Fruit fly (Drosophila melanogaster) whole organism, prepupa: ENCODE results near the gene papi.

Experiments
- CG10631 ChIP-seq: fragments of 200-800 bp; sonication (Bioruptor generic); optimal IDR thresholded peaks from 2 replicates; lab custom pipeline; 2016; ENCODE audit warnings: missing biosample characterization, missing genetic modification characterization
- CG10669 ChIP-seq: fragments of 200-800 bp; sonication (Bioruptor generic); optimal IDR thresholded peaks from 3 replicates; lab custom pipeline; 2018; ENCODE audit warnings: missing biosample characterization, mild to moderate bottlenecking, missing genetic modification characterization, moderate library complexity
- CG11294 ChIP-seq: fragments of 200-800 bp; sonication (Bioruptor generic); IDR thresholded peaks from 2 replicates; pipeline ENCODE4 v1.3.6; 2022; ENCODE audit warnings: missing biosample characterization, missing genetic modification characterization
- CG15336 ChIP-seq: fragments of 200-800 bp; sonication (Bioruptor generic); IDR thresholded peaks from 2 replicates; pipeline ENCODE4 v1.3.6; 2022; ENCODE audit warnings: missing biosample characterization, missing genetic modification characterization
- CG1621 ChIP-seq: fragments of 200-800 bp; sonication (Bioruptor generic); optimal IDR thresholded peaks from 3 replicates; lab custom pipeline; 2018; ENCODE audit warnings: missing biosample characterization, mild to moderate bottlenecking, missing genetic modification characterization
- CG16779 ChIP-seq: fragments of 200-800 bp; sonication (Bioruptor generic); optimal IDR thresholded peaks from 3 replicates; lab custom pipeline; 2017; ENCODE audit warnings: missing biosample characterization, mild to moderate bottlenecking, missing genetic modification characterization
- CG3032 ChIP-seq: fragments of 200-800 bp; optimal IDR thresholded peaks from 2 replicates; lab custom pipeline; 2019; ENCODE audit warnings: missing biosample characterization, mild to moderate bottlenecking, missing genetic modification characterization, moderate library complexity
- CG32006 ChIP-seq: fragments of 200-800 bp; sonication (Bioruptor generic); optimal IDR thresholded peaks from 3 replicates; lab custom pipeline; 2017; ENCODE audit warnings: missing biosample characterization, mild to moderate bottlenecking, missing genetic modification characterization
- CG34406 ChIP-seq: fragments of 200-800 bp; sonication (Bioruptor generic); optimal IDR thresholded peaks from 3 replicates; lab custom pipeline; 2016; ENCODE audit warnings: missing biosample characterization, missing genetic modification characterization
- CG4318 ChIP-seq: fragments of 200-800 bp; sonication (Bioruptor generic); optimal IDR thresholded peaks from 3 replicates; lab custom pipeline; 2017; ENCODE audit warnings: missing biosample characterization, mild to moderate bottlenecking, missing genetic modification characterization
- CG6163 ChIP-seq: fragments of 200-800 bp; sonication (Bioruptor generic); IDR thresholded peaks from 3 replicates; pipeline ENCODE4 v1.3.6; 2022; ENCODE audit warnings: missing biosample characterization, missing genetic modification characterization
- CG6276 ChIP-seq: fragments of 200-800 bp; sonication (Bioruptor generic); optimal IDR thresholded peaks from 2 replicates; lab custom pipeline; 2017; ENCODE audit warnings: missing biosample characterization, mild to moderate bottlenecking, missing genetic modification characterization
- CG6854 ChIP-seq: fragments of 200-800 bp; sonication (Bioruptor generic); optimal IDR thresholded peaks from 2 replicates; lab custom pipeline; 2017; ENCODE audit warnings: missing biosample characterization, mild to moderate bottlenecking, missing genetic modification characterization
- CG7368 ChIP-seq: fragments of 200-800 bp; sonication (Bioruptor generic); optimal IDR thresholded peaks from 3 replicates; lab custom pipeline; 2016; ENCODE audit warnings: missing biosample characterization, missing genetic modification characterization
- CG8119 ChIP-seq: fragments of 200-800 bp; sonication (Bioruptor generic); IDR thresholded peaks from 3 replicates; pipeline ENCODE4 v1.3.6; 2022; ENCODE audit warnings: missing biosample characterization, missing genetic modification characterization
- CG8319 ChIP-seq: fragments of 200-800 bp; sonication (Bioruptor generic); optimal IDR thresholded peaks from 3 replicates; lab custom pipeline; 2016; ENCODE audit warnings: missing biosample characterization, missing genetic modification characterization
- CG8632 ChIP-seq: fragments of 200-800 bp; sonication (Bioruptor generic); optimal IDR thresholded peaks from 3 replicates; lab custom pipeline; 2016; ENCODE audit warnings: missing biosample characterization, missing genetic modification characterization
- Eip75B ChIP-seq: fragments of 200-800 bp; sonication (Bioruptor generic); optimal IDR thresholded peaks from 3 replicates; lab custom pipeline; 2016; ENCODE audit warnings: missing biosample characterization, missing genetic modification characterization
- Eip78C ChIP-seq: fragments of 200-800 bp; sonication (Bioruptor generic); peaks from one replicate; lab custom pipeline; 2016; ENCODE audit warnings: missing biosample characterization, missing genetic modification characterization
- Eip93F ChIP-seq: fragments of 200-800 bp; sonication (Bioruptor generic); optimal IDR thresholded peaks from 2 replicates; lab custom pipeline; 2016; ENCODE audit warnings: missing biosample characterization, mild to moderate bottlenecking, missing genetic modification characterization
- Ets21C ChIP-seq: fragments of 200-800 bp; sonication (Bioruptor generic); optimal IDR thresholded peaks from 3 replicates; lab custom pipeline; 2016; ENCODE audit warnings: missing biosample characterization, missing genetic modification characterization
- Ets96B ChIP-seq: fragments of 200-800 bp; optimal IDR thresholded peaks from 2 replicates; lab custom pipeline; 2019; ENCODE audit warnings: missing biosample characterization, mild to moderate bottlenecking, missing genetic modification characterization, moderate library complexity
- Gug ChIP-seq: fragments of 200-800 bp; sonication (Bioruptor generic); IDR thresholded peaks from 2 replicates; pipeline ENCODE4 v1.3.6; 2022; ENCODE audit warnings: missing biosample characterization, missing genetic modification characterization
- Hr4 ChIP-seq: fragments of 200-800 bp; sonication (Bioruptor generic); optimal IDR thresholded peaks from 3 replicates; lab custom pipeline; 2016; ENCODE audit warnings: missing biosample characterization, missing genetic modification characterization
- Lpt ChIP-seq: fragments of 200-800 bp; sonication (Bioruptor generic); optimal IDR thresholded peaks from 3 replicates; lab custom pipeline; 2016; ENCODE audit warnings: missing biosample characterization, missing genetic modification characterization
- Met ChIP-seq: fragments of 200-800 bp; sonication (Bioruptor generic); optimal IDR thresholded peaks from 3 replicates; lab custom pipeline; 2016; ENCODE audit warnings: missing biosample characterization, missing genetic modification characterization
- OdsH ChIP-seq: fragments of 200-800 bp; sonication (Bioruptor generic); optimal IDR thresholded peaks from 3 replicates; lab custom pipeline; 2016; ENCODE audit warnings: missing biosample characterization, missing genetic modification characterization
- Smox ChIP-seq: fragments of 200-800 bp; sonication (Bioruptor generic); optimal IDR thresholded peaks from 3 replicates; lab custom pipeline; 2016; ENCODE audit warnings: missing biosample characterization, missing genetic modification characterization
- Sox102F ChIP-seq: fragments of 200-800 bp; sonication (Bioruptor generic); optimal IDR thresholded peaks from 2 replicates; lab custom pipeline; 2016; ENCODE audit warnings: missing biosample characterization, mild to moderate bottlenecking, missing genetic modification characterization
- Sox14 ChIP-seq: fragments of 200-800 bp; sonication (Bioruptor generic); optimal IDR thresholded peaks from 3 replicates; lab custom pipeline; 2016; ENCODE audit warnings: missing biosample characterization, missing genetic modification characterization
- Sox15 ChIP-seq: fragments of 200-800 bp; sonication (Bioruptor generic); optimal IDR thresholded peaks from 3 replicates; lab custom pipeline; 2016; ENCODE audit warnings: missing biosample characterization, missing genetic modification characterization
- achi ChIP-seq: fragments of 200-800 bp; sonication (Bioruptor generic); optimal IDR thresholded peaks from 3 replicates; lab custom pipeline; 2016; ENCODE audit warnings: missing biosample characterization, missing genetic modification characterization
- acj6 ChIP-seq: fragments of 200-800 bp; sonication (Bioruptor generic); optimal IDR thresholded peaks from 3 replicates; lab custom pipeline; 2016; ENCODE audit warnings: missing biosample characterization, missing genetic modification characterization
- cyc ChIP-seq: fragments of 200-800 bp; sonication (Bioruptor generic); optimal IDR thresholded peaks from 3 replicates; lab custom pipeline; 2016; ENCODE audit warnings: missing biosample characterization, missing genetic modification characterization
- dsx ChIP-seq: fragments of 200-800 bp; optimal IDR thresholded peaks from 3 replicates; lab custom pipeline; 2019; ENCODE audit warnings: missing biosample characterization, mild to moderate bottlenecking, missing genetic modification characterization, moderate library complexity; ENCODE audit not compliant: poor library complexity, severe bottlenecking
- eg ChIP-seq: fragments of 200-800 bp; sonication (Bioruptor generic); IDR thresholded peaks from 3 replicates; pipeline ENCODE4 v1.3.6; 2022; ENCODE audit warnings: missing biosample characterization, missing genetic modification characterization
- esn ChIP-seq: fragments of 200-800 bp; sonication (Bioruptor generic); optimal IDR thresholded peaks from 2 replicates; lab custom pipeline; 2016; ENCODE audit warnings: missing biosample characterization, mild to moderate bottlenecking, missing genetic modification characterization, moderate library complexity
- fd85E ChIP-seq: fragments of 200-800 bp; sonication (Bioruptor generic); optimal IDR thresholded peaks from 3 replicates; lab custom pipeline; 2016; ENCODE audit warnings: missing biosample characterization, missing genetic modification characterization
- fkh ChIP-seq: fragments of 200-800 bp; sonication (Bioruptor generic); optimal IDR thresholded peaks from 3 replicates; lab custom pipeline; 2017; ENCODE audit warnings: missing biosample characterization, mild to moderate bottlenecking, missing genetic modification characterization, moderate library complexity
- lz ChIP-seq: fragments of 200-800 bp; sonication (Bioruptor generic); optimal IDR thresholded peaks from 3 replicates; lab custom pipeline; 2016; ENCODE audit warnings: missing biosample characterization, missing genetic modification characterization
- net ChIP-seq: fragments of 200-800 bp; sonication (Bioruptor generic); optimal IDR thresholded peaks from 3 replicates; lab custom pipeline; 2016; ENCODE audit warnings: missing biosample characterization, missing genetic modification characterization
- salr ChIP-seq, 2 experiments: fragments of 200-800 bp; sonication (Bioruptor generic); optimal IDR thresholded peaks; 3 replicates each; lab custom pipeline; 2016 to 2018; ENCODE audit warnings: missing biosample characterization in 2 of 2, missing genetic modification characterization in 2 of 2, mild to moderate bottlenecking in 1 of 2
- spab ChIP-seq: fragments of 200-800 bp; sonication (Bioruptor generic); optimal IDR thresholded peaks from 2 replicates; lab custom pipeline; 2017; ENCODE audit warnings: missing biosample characterization, mild to moderate bottlenecking, missing genetic modification characterization, missing genetic modification reagents
- ss ChIP-seq, 2 experiments: fragments of 200-800 bp; sonication (Bioruptor generic); optimal IDR thresholded peaks; 2 replicates in 1 of 2; 3 replicates in 1 of 2; lab custom pipeline; 2017 to 2018; ENCODE audit warnings: mild to moderate bottlenecking in 2 of 2, missing biosample characterization in 2 of 2, missing genetic modification characterization in 2 of 2, moderate library complexity in 1 of 2
- svp ChIP-seq: fragments of 200-800 bp; sonication (Bioruptor generic); peaks from one replicate; lab custom pipeline; 2016; ENCODE audit warnings: missing biosample characterization, missing genetic modification characterization
- topi ChIP-seq: fragments of 200-800 bp; sonication (Bioruptor generic); optimal IDR thresholded peaks from 3 replicates; lab custom pipeline; 2016; ENCODE audit warnings: missing biosample characterization, missing genetic modification characterization
- vri ChIP-seq: fragments of 200-800 bp; sonication (Bioruptor generic); optimal IDR thresholded peaks from 3 replicates; lab custom pipeline; 2016; ENCODE audit warnings: missing biosample characterization, mild to moderate bottlenecking, missing genetic modification characterization

papi gene

DNA sequence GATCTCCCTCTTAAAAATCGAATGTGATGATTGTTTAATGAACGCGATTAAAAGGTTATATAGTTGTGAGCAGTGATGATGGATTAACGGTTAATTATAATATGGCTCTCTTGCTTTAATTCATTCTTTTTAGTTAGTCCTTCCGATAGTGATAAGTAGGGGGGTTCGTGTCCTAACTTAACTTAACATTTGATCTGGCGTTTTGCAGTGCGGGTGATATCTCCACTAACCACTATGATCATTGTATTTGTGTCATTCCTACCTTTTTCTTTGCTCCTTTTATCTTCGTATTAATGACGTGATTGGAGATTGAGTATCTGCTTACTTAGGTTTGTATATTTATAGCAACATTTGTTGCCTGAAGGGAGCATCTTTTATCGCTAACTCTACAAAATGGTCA lies 25.2 kb upstream of the papi start:
- TF ChIP-seq CG10631 (GFP tag; lab: Kevin White, UChicago) = no peak
- TF ChIP-seq Eip75B (GFP tag; lab: Kevin White, UChicago) = no peak
- no peak for TF ChIP-seq Gug (GFP tag; lab: Robert Waterston, UW)
- TF ChIP-seq CG4318 (GFP tag; lab: Kevin White, UChicago) = no peak
- no peak for TF ChIP-seq CG7368 (GFP tag; lab: Kevin White, UChicago)
- no peak for TF ChIP-seq vri (GFP tag; lab: Kevin White, UChicago)
- no peak for TF ChIP-seq CG10669 (GFP tag; lab: Kevin White, UChicago)
- TF ChIP-seq CG6276 = no peak
- no peak for TF ChIP-seq Smox (GFP tag; lab: Kevin White, UChicago)
- no peak for TF ChIP-seq Met (GFP tag; lab: Kevin White, UChicago)
- TF ChIP-seq Ets21C (GFP tag; lab: Kevin White, UChicago) = no peak
- no peak for TF ChIP-seq CG32006
- no peak for TF ChIP-seq Lpt (GFP tag; lab: Kevin White, UChicago)
- no peak for TF ChIP-seq ss (GFP tag; optimal IDR thresholded peaks at IDR 0.05; lab: Kevin White, UChicago)
- TF ChIP-seq eg (GFP tag; lab: Robert Waterston, UW) = no peak
- TF ChIP-seq CG8632 (GFP tag; lab: Kevin White, UChicago) = no peak
- no peak for TF ChIP-seq CG16779 (tag; lab: Kevin White, UChicago)
- TF ChIP-seq Sox102F = no peak

DNA sequence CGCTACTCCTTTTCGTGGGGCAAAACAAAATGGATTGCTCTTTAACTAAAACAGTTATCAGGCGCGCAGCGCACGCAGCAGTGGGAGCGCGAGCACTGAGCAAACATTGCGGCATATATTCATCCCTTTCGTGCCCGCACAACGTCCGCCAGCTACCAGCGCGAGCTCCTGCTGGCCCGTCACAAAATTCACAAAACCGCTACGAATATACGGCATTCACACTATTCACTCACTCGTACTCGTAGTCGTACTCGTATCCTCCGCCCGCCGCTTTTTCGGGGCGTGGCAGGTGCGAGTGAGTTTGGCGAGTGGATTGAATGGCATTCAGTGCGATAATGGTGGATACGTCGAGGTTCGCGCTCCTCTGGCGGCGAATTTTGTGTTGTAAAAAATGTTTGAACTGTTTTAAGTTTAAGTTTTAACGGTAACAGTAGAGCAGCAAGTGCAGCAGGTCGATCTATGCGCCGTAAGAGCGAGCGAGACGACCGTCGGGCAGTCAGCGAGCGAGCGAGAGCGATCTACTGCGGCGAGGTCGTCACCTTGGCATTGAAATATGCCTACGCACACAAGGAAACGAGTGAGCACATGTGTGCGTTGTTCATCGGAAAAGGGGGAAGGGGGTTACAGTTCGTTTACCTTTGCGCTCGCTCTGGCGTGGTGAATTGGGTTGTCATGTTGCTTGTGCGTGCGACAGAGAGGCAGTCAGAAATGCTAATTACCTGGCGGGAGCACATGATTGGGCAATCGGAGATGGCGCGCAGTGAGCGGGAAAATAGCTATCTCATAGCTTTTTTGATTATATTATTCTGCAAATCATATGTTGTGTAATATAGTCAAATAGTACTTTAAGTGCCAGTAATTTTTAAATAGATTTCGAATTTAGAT lies 23.7 kb upstream of the papi start:
- no peak for TF ChIP-seq CG6163
- TF ChIP-seq CG8632 (GFP tag; lab: Kevin White, UChicago) = peak; percentile 7
- TF ChIP-seq spab (GFP tag; lab: Kevin White, UChicago) = no peak
- TF ChIP-seq Eip75B (GFP tag; lab: Kevin White, UChicago) = peak; percentile 84
- peak; percentile 43 for TF ChIP-seq CG6854 (GFP tag; lab: Kevin White, UChicago)
- TF ChIP-seq Eip93F (GFP tag; lab: Kevin White, UChicago) = no peak
- TF ChIP-seq salr (GFP tag; optimal IDR thresholded peaks at IDR 0.05; lab: Kevin White, UChicago) = peak in 1 of 2 experiments; percentile 77
- TF ChIP-seq esn (GFP tag; lab: Kevin White, UChicago) = peak; percentile 52
- no peak for TF ChIP-seq CG15336 (GFP tag; lab: Robert Waterston, UW)
- peak; percentile 44 for TF ChIP-seq Ets96B (tag; lab: Kevin White, UChicago)
- no peak for TF ChIP-seq fd85E (GFP tag; lab: Kevin White, UChicago)
- TF ChIP-seq eg (GFP tag; lab: Robert Waterston, UW) = no peak
- TF ChIP-seq CG3032 (tag; lab: Kevin White, UChicago) = peak; percentile 31
- TF ChIP-seq lz (GFP tag; lab: Kevin White, UChicago) = peak; percentile 61
- TF ChIP-seq CG34406 (GFP tag; lab: Kevin White, UChicago) = peak; percentile 1
- peak; percentile 93 for TF ChIP-seq CG1621 (tag; lab: Kevin White, UChicago)
- peak; percentile 69 for TF ChIP-seq acj6 (GFP tag; lab: Kevin White, UChicago)
- peak; percentile 74 for TF ChIP-seq CG10631 (GFP tag; lab: Kevin White, UChicago)
- peak; percentile 62 to 78 for TF ChIP-seq ss (GFP tag; optimal IDR thresholded peaks at IDR 0.05; lab: Kevin White, UChicago)
- no peak for TF ChIP-seq CG7368 (GFP tag; lab: Kevin White, UChicago)
- TF ChIP-seq topi = peak; percentile 58
- peak; percentile 31 for TF ChIP-seq CG8319 (GFP tag; lab: Kevin White, UChicago)
- peak; percentile 67 for TF ChIP-seq achi
- peak; percentile 100 for TF ChIP-seq svp (GFP tag; lab: Kevin White, UChicago)
- TF ChIP-seq CG8119 (GFP tag; lab: Robert Waterston, UW) = no peak
- peak; percentile 46 for TF ChIP-seq Hr4
- peak; percentile 68 for TF ChIP-seq OdsH (GFP tag; lab: Kevin White, UChicago)
- peak; percentile 80 for TF ChIP-seq Eip78C
- peak; percentile 41 for TF ChIP-seq Lpt (GFP tag; lab: Kevin White, UChicago)
- peak; percentile 48 for TF ChIP-seq Sox14 (GFP tag; lab: Kevin White, UChicago)
- no peak for TF ChIP-seq CG11294 (GFP tag; lab: Robert Waterston, UW)
- peak; percentile 67 for TF ChIP-seq CG32006
- TF ChIP-seq fkh = peak; percentile 99
- TF ChIP-seq cyc (GFP tag; lab: Kevin White, UChicago) = peak; percentile 48
- no peak for TF ChIP-seq Sox15
- TF ChIP-seq CG4318 (GFP tag; lab: Kevin White, UChicago) = peak; percentile 37
- TF ChIP-seq dsx = peak; percentile 60
- TF ChIP-seq Gug (GFP tag; lab: Robert Waterston, UW) = no peak
- peak; percentile 96 for TF ChIP-seq vri (GFP tag; lab: Kevin White, UChicago)
- peak; percentile 47 for TF ChIP-seq net
